Worm (Caenorhabditis elegans): ENCODE data around the gene ilys-2.

The ilys-2 gene

ce11 chrIV:2451655-2452054 lies 15.8 kb upstream of the ilys-2 start:
- TF ChIP-seq syd-9 (tag; optimal IDR thresholded peaks at IDR 0.05): no peak
- TF ChIP-seq K02D7.2 (tag; optimal IDR thresholded peaks at IDR 0.05): no peak
- no peak for TF ChIP-seq ttx-3 (tag; optimal IDR thresholded peaks at IDR 0.05)
- TF ChIP-seq fkh-10 (GFP tag; optimal IDR thresholded peaks at IDR 0.05): no peak
- TF ChIP-seq fax-1 (tag; optimal IDR thresholded peaks at IDR 0.05): no peak
- TF ChIP-seq hlh-6 (tag; optimal IDR thresholded peaks at IDR 0.05): no peak

DNA sequence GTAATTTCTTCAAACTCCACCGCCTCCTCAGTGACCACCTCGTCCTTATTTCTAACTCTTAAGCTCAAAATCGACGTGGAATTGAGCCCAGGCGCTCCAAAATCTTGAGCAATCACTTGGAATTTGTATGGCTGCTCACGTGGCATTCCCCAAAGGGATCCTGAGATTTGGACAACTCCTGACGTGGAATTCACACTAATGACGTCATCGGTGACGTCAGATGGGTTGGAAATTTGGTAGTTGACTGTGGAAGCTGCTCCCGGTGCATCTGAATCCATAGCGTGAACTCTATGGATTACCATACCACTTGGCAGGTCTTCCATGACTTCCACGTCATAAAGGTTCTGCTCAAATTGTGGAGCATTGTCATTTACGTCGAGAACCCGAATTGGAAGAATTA lies 12.3 kb upstream of the ilys-2 start:
- TF ChIP-seq ceh-6 (GFP tag; optimal IDR thresholded peaks at IDR 0.05) (no peak), pqm-1 (tag; optimal IDR thresholded peaks at IDR 0.05) (no peak), K02D7.2 (tag; optimal IDR thresholded peaks at IDR 0.05) (no peak), hlh-6 (tag; optimal IDR thresholded peaks at IDR 0.05) (no peak), C38D4.7 (GFP tag; optimal IDR thresholded peaks at IDR 0.05) (no peak), dve-1 (tag; optimal IDR thresholded peaks at IDR 0.05) (no peak), T23F11.4 (GFP tag; optimal IDR thresholded peaks at IDR 0.05) (no peak), syd-9 (tag; optimal IDR thresholded peaks at IDR 0.05) (no peak), sdc-2 (tag; optimal IDR thresholded peaks at IDR 0.05) (no peak), hlh-15 (tag; optimal IDR thresholded peaks at IDR 0.05) (no peak), pat-9 (tag; optimal IDR thresholded peaks at IDR 0.05) (no peak), unc-55 (GFP tag; optimal IDR thresholded peaks at IDR 0.05) (no peak), ceh-14 (tag; optimal IDR thresholded peaks at IDR 0.05) (no peak), ceh-18 (tag; optimal IDR thresholded peaks at IDR 0.05) (no peak), rnt-1 (tag; optimal IDR thresholded peaks at IDR 0.05) (no peak), pros-1 (tag; optimal IDR thresholded peaks at IDR 0.05) (no peak), tbx-7 (tag; optimal IDR thresholded peaks at IDR 0.05) (no peak), ceh-48 (tag; optimal IDR thresholded peaks at IDR 0.05) (no peak), pha-2 (tag; optimal IDR thresholded peaks at IDR 0.05) (no peak)

DNA sequence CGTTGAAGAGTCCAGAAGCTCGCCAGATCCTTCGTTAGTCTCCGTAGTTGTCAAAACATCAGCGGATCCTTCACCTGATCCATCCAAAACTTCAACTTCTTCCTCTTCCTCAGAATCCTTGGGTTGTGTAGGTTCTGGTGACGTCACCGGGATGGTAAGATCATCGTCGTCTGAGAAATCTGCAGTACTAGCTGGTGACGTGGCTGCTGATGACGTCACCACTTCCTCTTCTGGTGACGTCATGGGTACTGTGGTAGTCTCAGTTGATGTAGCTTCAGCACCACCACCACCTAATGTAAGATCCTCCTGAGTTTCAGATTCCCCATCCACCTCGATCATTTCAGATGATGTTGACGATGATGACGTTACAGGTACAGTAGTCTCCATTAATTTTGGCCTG lies 6.1 kb upstream of the ilys-2 start:
- no peak for TF ChIP-seq ceh-31 (tag; optimal IDR thresholded peaks at IDR 0.05)
- TF ChIP-seq ref-2 (tag; optimal IDR thresholded peaks at IDR 0.05): no peak
- TF ChIP-seq ceh-9 (tag; optimal IDR thresholded peaks at IDR 0.05): no peak
- no peak for TF ChIP-seq nhr-232 (tag; optimal IDR thresholded peaks at IDR 0.05)
- TF ChIP-seq ceh-2 (tag; optimal IDR thresholded peaks at IDR 0.05): no peak
- no peak for TF ChIP-seq sox-2 (GFP tag; IDR thresholded peaks at IDR 0.05)

DNA sequence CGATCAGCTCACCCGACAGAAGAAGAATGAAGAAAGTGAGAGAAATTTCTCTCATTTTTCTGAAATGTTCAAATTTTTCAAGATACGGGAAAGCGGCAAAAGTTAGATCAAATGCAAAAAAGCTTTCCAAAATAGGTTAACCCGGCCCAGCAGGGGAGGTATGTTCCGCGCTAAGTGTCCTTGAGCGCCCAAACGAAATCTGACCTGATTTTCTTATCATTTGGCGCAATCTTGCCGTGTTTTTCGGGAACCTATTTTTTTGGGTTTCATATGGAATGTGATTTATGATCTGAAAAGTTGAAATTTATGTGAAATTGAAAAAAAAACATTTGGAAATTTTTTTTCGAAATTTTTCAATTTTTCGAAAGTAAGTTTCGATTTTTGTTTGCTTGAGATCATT lies 4.2 kb upstream of the ilys-2 start, which contains the start of gene cdh-10:
cdh-10 (minus strand) TSS at position 59 of the 400 bp plus-strand sequence.
- TF ChIP-seq fkh-10 (GFP tag; optimal IDR thresholded peaks at IDR 0.05) (no peak), sdc-2 (tag; optimal IDR thresholded peaks at IDR 0.05) (no peak), fkh-6 (tag; optimal IDR thresholded peaks at IDR 0.05) (no peak), nhr-232 (tag; optimal IDR thresholded peaks at IDR 0.05) (no peak), tbx-7 (tag; optimal IDR thresholded peaks at IDR 0.05) (no peak), nhr-11 (tag; optimal IDR thresholded peaks at IDR 0.05) (no peak), pax-1 (tag; optimal IDR thresholded peaks at IDR 0.05) (no peak), hlh-30 (tag; optimal IDR thresholded peaks at IDR 0.05; ENCODE audit: insufficient read depth) (no peak), ceh-18 (tag; optimal IDR thresholded peaks at IDR 0.05) (no peak), K02D7.2 (tag; optimal IDR thresholded peaks at IDR 0.05) (no peak), eyg-1 (tag; optimal IDR thresholded peaks at IDR 0.05) (no peak)

ce11 chrIV:2464156-2464555 lies 3.3 kb upstream of the ilys-2 start, which contains the start of gene ilys-3:
TSS of gene ilys-3 (plus strand) at chrIV:2464456.
- TF ChIP-seq ama-1 (optimal IDR thresholded peaks at IDR 0.05): no peak
- no peak for TF ChIP-seq ztf-16 (tag; optimal IDR thresholded peaks at IDR 0.05)
- TF ChIP-seq ceh-9 (tag; optimal IDR thresholded peaks at IDR 0.05): no peak
- no peak for TF ChIP-seq eyg-1 (tag; optimal IDR thresholded peaks at IDR 0.05)
- TF ChIP-seq hlh-13 (GFP tag; optimal IDR thresholded peaks at IDR 0.05): no peak
- TF ChIP-seq ceh-6 (GFP tag; optimal IDR thresholded peaks at IDR 0.05): no peak
- no peak for TF ChIP-seq ttx-3 (tag; optimal IDR thresholded peaks at IDR 0.05)
- no peak for TF ChIP-seq T23F11.4 (GFP tag; optimal IDR thresholded peaks at IDR 0.05)
- TF ChIP-seq ets-4 (tag; optimal IDR thresholded peaks at IDR 0.05): no peak
- TF ChIP-seq che-1 (tag; optimal IDR thresholded peaks at IDR 0.05): no peak
- TF ChIP-seq dve-1 (tag; optimal IDR thresholded peaks at IDR 0.05): no peak
- no peak for TF ChIP-seq unc-55 (GFP tag; optimal IDR thresholded peaks at IDR 0.05)
- no peak for TF ChIP-seq hlh-30 (tag; optimal IDR thresholded peaks at IDR 0.05; ENCODE audit: insufficient read depth)
- no peak for TF ChIP-seq npax-4 (tag; optimal IDR thresholded peaks at IDR 0.05)
- no peak for TF ChIP-seq ceh-45 (GFP tag; IDR thresholded peaks at IDR 0.05)
- TF ChIP-seq nfya-1 (tag; optimal IDR thresholded peaks at IDR 0.05): no peak
- TF ChIP-seq odd-2 (tag; optimal IDR thresholded peaks at IDR 0.05): no peak
- TF ChIP-seq unc-86 (tag; optimal IDR thresholded peaks at IDR 0.05): no peak
